Worm (Caenorhabditis elegans): ENCODE measurements around the gene srg-24.

The srg-24 gene

ce11 chrII:3062876-3063275, 37.6 kb downstream of the srg-24 start:
- no peak for TF ChIP-seq nhr-47 (tag; optimal IDR thresholded peaks at IDR 0.05)
- TF ChIP-seq ets-5 (GFP tag; IDR thresholded peaks at IDR 0.05), result no peak
- TF ChIP-seq swsn-7 (tag; optimal IDR thresholded peaks at IDR 0.05), result no peak
- no peak for TF ChIP-seq C16A3.4 (tag; optimal IDR thresholded peaks at IDR 0.05)
- TF ChIP-seq aha-1 (tag; optimal IDR thresholded peaks at IDR 0.05), result no peak
- no peak for TF ChIP-seq ztf-4 (tag; optimal IDR thresholded peaks at IDR 0.05)

DNA sequence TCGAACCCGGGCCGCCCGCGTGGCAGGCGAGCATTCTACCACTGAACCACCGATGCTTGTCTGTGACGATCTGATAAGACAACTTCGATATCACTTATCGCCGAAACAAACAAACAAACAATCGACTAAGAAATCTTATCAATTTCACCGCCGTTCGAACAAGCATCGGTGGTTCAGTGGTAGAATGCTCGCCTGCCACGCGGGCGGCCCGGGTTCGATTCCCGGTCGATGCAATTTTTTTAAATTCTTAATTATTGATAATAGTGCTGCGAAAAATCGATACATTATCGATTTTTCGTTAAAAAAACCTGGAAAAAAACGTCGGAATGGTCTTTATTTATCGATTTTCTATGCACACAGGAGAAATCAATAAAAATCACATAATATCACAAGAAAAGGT, 38.2 kb downstream of the srg-24 start:
- TF ChIP-seq zag-1 (tag; optimal IDR thresholded peaks at IDR 0.05), result no peak
- no peak for TF ChIP-seq ceh-63 (GFP tag; optimal IDR thresholded peaks at IDR 0.05)
- peak in 1 of 2 experiments; percentile 3 for TF ChIP-seq lin-35 (GFP tag; optimal IDR thresholded peaks at IDR 0.05)
- no peak for TF ChIP-seq unc-86 (tag; optimal IDR thresholded peaks at IDR 0.05)
- TF ChIP-seq ets-5 (GFP tag; IDR thresholded peaks at IDR 0.05), result no peak
- no peak for TF ChIP-seq aha-1 (tag; optimal IDR thresholded peaks at IDR 0.05)
- TF ChIP-seq mdl-1 (tag; optimal IDR thresholded peaks at IDR 0.05), result no peak
- no peak for TF ChIP-seq mep-1 (tag; optimal IDR thresholded peaks at IDR 0.05)
- no peak for TF ChIP-seq lir-3 (tag; optimal IDR thresholded peaks at IDR 0.05; ENCODE audit: poor library complexity)
- no peak for TF ChIP-seq nhr-77 (tag; optimal IDR thresholded peaks at IDR 0.05)
- TF ChIP-seq sup-37 (GFP tag; optimal IDR thresholded peaks at IDR 0.05), result no peak
- TF ChIP-seq hpl-2 (GFP tag; optimal IDR thresholded peaks at IDR 0.05), result no peak
- no peak for TF ChIP-seq nhr-19 (GFP tag; conservative IDR thresholded peaks at IDR 0.05)
- no peak for TF ChIP-seq snu-23 (GFP tag; optimal IDR thresholded peaks at IDR 0.05)
- TF ChIP-seq ztf-11 (tag; optimal IDR thresholded peaks at IDR 0.05), result no peak
- TF ChIP-seq tbx-2 (tag; optimal IDR thresholded peaks at IDR 0.05), result no peak
- TF ChIP-seq lsy-2 (tag; optimal IDR thresholded peaks at IDR 0.05), result peak in 1 of 2 experiments; percentile 42
- TF ChIP-seq elt-2 (tag; optimal IDR thresholded peaks at IDR 0.05), result peak; percentile 45
- TF ChIP-seq alr-1 (tag; optimal IDR thresholded peaks at IDR 0.05; ENCODE audit: borderline replicate concordance), result no peak
- no peak for TF ChIP-seq ceh-90 (tag; optimal IDR thresholded peaks at IDR 0.05)
- no peak for TF ChIP-seq nhr-47 (tag; optimal IDR thresholded peaks at IDR 0.05)
- TF ChIP-seq hlh-4 (tag; optimal IDR thresholded peaks at IDR 0.05), result no peak

- no peak for TF ChIP-seq unc-86 (tag; optimal IDR thresholded peaks at IDR 0.05)
- no peak for TF ChIP-seq unc-98 (GFP tag; IDR thresholded peaks at IDR 0.05)
- TF ChIP-seq alr-1 (tag; optimal IDR thresholded peaks at IDR 0.05; ENCODE audit: borderline replicate concordance), result no peak
- no peak for TF ChIP-seq ceh-82 (tag; optimal IDR thresholded peaks at IDR 0.05)
- no peak for TF ChIP-seq hlh-17 (GFP tag; optimal IDR thresholded peaks at IDR 0.05; ENCODE audit: borderline replicate concordance)
- TF ChIP-seq nhr-47 (tag; optimal IDR thresholded peaks at IDR 0.05), result no peak
- no peak for TF ChIP-seq fkh-8 (tag; optimal IDR thresholded peaks at IDR 0.05)
- TF ChIP-seq unc-62 (GFP tag; optimal IDR thresholded peaks at IDR 0.05), result no peak
- no peak for TF ChIP-seq C34B4.2 (tag; optimal IDR thresholded peaks at IDR 0.05)
- no peak for TF ChIP-seq ceh-63 (GFP tag; optimal IDR thresholded peaks at IDR 0.05)
Observed at ce11 chrII:3061605-3062004, 38.8 kb downstream of the srg-24 start.

DNA sequence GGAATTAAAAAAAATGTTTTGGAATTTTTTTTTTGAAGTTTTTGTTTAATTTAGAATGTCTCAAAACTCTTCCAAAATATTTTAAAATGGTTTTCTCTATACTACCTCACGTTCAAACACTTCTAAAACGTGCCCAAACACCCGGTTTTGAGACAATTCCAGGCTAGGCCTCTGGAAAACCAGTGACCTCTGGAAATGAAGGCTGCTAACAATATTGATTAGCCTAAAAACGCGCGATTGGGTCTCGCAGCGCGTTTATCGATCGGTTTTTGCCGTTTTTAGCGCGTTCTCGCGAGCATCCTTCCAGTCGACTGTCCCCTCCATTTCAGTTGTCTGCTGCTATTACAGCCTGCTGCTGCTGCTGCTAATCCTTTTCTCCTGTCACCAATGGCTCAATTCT, 39.7 kb downstream of the srg-24 start, which contains the start of gene Y25C1A.6:
TSS of gene Y25C1A.6 (plus strand) at position 301 of the 400 bp plus-strand sequence.
- TF ChIP-seq hpl-2 (GFP tag; optimal IDR thresholded peaks at IDR 0.05), result no peak
- TF ChIP-seq nhr-85 (tag), result no peak
- no peak for TF ChIP-seq nhr-19 (GFP tag; conservative IDR thresholded peaks at IDR 0.05)
- no peak for TF ChIP-seq lin-15B (tag; optimal IDR thresholded peaks at IDR 0.05)

- no peak for TF ChIP-seq fos-1 (tag; optimal IDR thresholded peaks at IDR 0.05)
- TF ChIP-seq blmp-1 (tag; optimal IDR thresholded peaks at IDR 0.05), result no peak
- no peak for TF ChIP-seq snu-23 (GFP tag; optimal IDR thresholded peaks at IDR 0.05)
- TF ChIP-seq elt-2 (tag; optimal IDR thresholded peaks at IDR 0.05), result no peak
- TF ChIP-seq ztf-11 (tag; optimal IDR thresholded peaks at IDR 0.05), result no peak
- no peak for TF ChIP-seq efl-3 (GFP tag; optimal IDR thresholded peaks at IDR 0.05)
- TF ChIP-seq ces-1 (GFP tag; optimal IDR thresholded peaks at IDR 0.05), result no peak
Observed at ce11 chrII:3056266-3056872, 44.1 kb downstream of the srg-24 start, which contains the start of gene lin-8. Gene lin-8 (plus strand): TSS chrII:3056822.

All from whole organism, L1 larva.